Fruit fly (Drosophila melanogaster): Measurements from ENCODE around the gene snRNP-U1-70K.
A peak's percentile ranks its signal among the peaks of the same experiment; 100 is the strongest.

dm6 chr2L:6968013-6968517, 3.5 kb downstream of the snRNP-U1-70K start:
- TF ChIP-seq CG8478 (optimal IDR thresholded peaks at IDR 0.05) (no peak), CTCF (optimal IDR thresholded peaks at IDR 0.05) (peak; percentile 50)
